Fruit fly (Drosophila melanogaster) whole organism, embryonic: ENCODE results near the gene Cubn.

ENCODE experiments used
- Ada2b ChIP-seq: fragments of 200-800 bp; sonication (Bioruptor generic); IDR thresholded peaks from 2 replicates; pipeline ENCODE4 v1.3.6; 2022; ENCODE audit warnings: missing biosample characterization, missing genetic modification characterization
- CG10979 ChIP-seq: fragments of 200-800 bp; sonication (Bioruptor generic); optimal IDR thresholded peaks from 2 replicates; lab custom pipeline; 2018; ENCODE audit warnings: missing biosample characterization, mild to moderate bottlenecking, missing genetic modification characterization, moderate library complexity
- CG11504 ChIP-seq: fragments of 200-800 bp; sonication (Bioruptor generic); optimal IDR thresholded peaks from 3 replicates; lab custom pipeline; 2019; ENCODE audit warnings: missing biosample characterization, mild to moderate bottlenecking, missing genetic modification characterization, moderate library complexity
- CG13624 ChIP-seq: fragments of 200-800 bp; sonication (Bioruptor generic); optimal IDR thresholded peaks from 2 replicates; lab custom pipeline; 2016; ENCODE audit warnings: missing biosample characterization, missing genetic modification characterization
- CG15073 ChIP-seq: fragments of 200-800 bp; sonication (Bioruptor generic); optimal IDR thresholded peaks from 2 replicates; lab custom pipeline; 2016; ENCODE audit warnings: missing biosample characterization, missing genetic modification characterization
- CG1529 ChIP-seq: fragments of 200-800 bp; sonication (Bioruptor generic); optimal IDR thresholded peaks from 3 replicates; lab custom pipeline; 2018; ENCODE audit warnings: missing biosample characterization, missing genetic modification characterization
- CG15514 ChIP-seq: fragments of 200-800 bp; sonication (Bioruptor generic); optimal IDR thresholded peaks from 3 replicates; lab custom pipeline; 2017; ENCODE audit warnings: missing biosample characterization, missing genetic modification characterization, mild to moderate bottlenecking, moderate library complexity, missing genetic modification reagents
- CG17359 ChIP-seq: fragments of 200-800 bp; sonication (Bioruptor generic); optimal IDR thresholded peaks from 3 replicates; lab custom pipeline; 2018; ENCODE audit warnings: missing biosample characterization, mild to moderate bottlenecking, missing genetic modification characterization, moderate library complexity
- CG17802 ChIP-seq: fragments of 200-800 bp; sonication (Bioruptor generic); optimal IDR thresholded peaks from 2 replicates; lab custom pipeline; 2018; ENCODE audit warnings: missing biosample characterization, mild to moderate bottlenecking, missing genetic modification characterization, moderate library complexity
- CG18599 ChIP-seq: fragments of 200-800 bp; sonication (Bioruptor generic); optimal IDR thresholded peaks from 3 replicates; lab custom pipeline; 2017; ENCODE audit warnings: missing biosample characterization, missing genetic modification characterization, mild to moderate bottlenecking, moderate library complexity, missing genetic modification reagents
- CG2116 ChIP-seq: fragments of 200-800 bp; sonication (Bioruptor generic); optimal IDR thresholded peaks from 3 replicates; lab custom pipeline; 2018; ENCODE audit warnings: missing biosample characterization, mild to moderate bottlenecking, missing genetic modification characterization
- CG2120 ChIP-seq: fragments of 200-800 bp; sonication (Bioruptor generic); optimal IDR thresholded peaks from 3 replicates; lab custom pipeline; 2016; ENCODE audit warnings: missing biosample characterization, missing genetic modification characterization
- CG3065 ChIP-seq: fragments of 200-800 bp; sonication (Bioruptor generic); optimal IDR thresholded peaks from 2 replicates; lab custom pipeline; 2016; ENCODE audit warnings: missing biosample characterization, missing genetic modification characterization
- CG34376 ChIP-seq: fragments of 200-800 bp; sonication (Bioruptor generic); optimal IDR thresholded peaks from 2 replicates; lab custom pipeline; 2018; ENCODE audit warnings: missing biosample characterization, mild to moderate bottlenecking, missing genetic modification characterization
- CG5180 ChIP-seq: fragments of 200-800 bp; sonication (Bioruptor generic); optimal IDR thresholded peaks from 3 replicates; lab custom pipeline; 2017; ENCODE audit warnings: missing biosample characterization, missing genetic modification characterization, mild to moderate bottlenecking, moderate library complexity, missing genetic modification reagents
- CG6791 ChIP-seq: fragments of 200-800 bp; sonication (Bioruptor generic); IDR thresholded peaks from 3 replicates; pipeline ENCODE4 v1.3.6; 2022; ENCODE audit warnings: missing biosample characterization, missing genetic modification characterization; ENCODE audit not compliant: partially characterized antibody
- CG6854 ChIP-seq: fragments of 200-800 bp; sonication (Bioruptor generic); optimal IDR thresholded peaks from 3 replicates; lab custom pipeline; 2017; ENCODE audit warnings: missing biosample characterization, mild to moderate bottlenecking, missing genetic modification characterization
- CG7556 ChIP-seq: fragments of 200-800 bp; sonication (Bioruptor generic); optimal IDR thresholded peaks from 2 replicates; lab custom pipeline; 2017; ENCODE audit warnings: missing biosample characterization, mild to moderate bottlenecking, missing genetic modification characterization
- CG7786 ChIP-seq: fragments of 200-800 bp; sonication (Bioruptor generic); optimal IDR thresholded peaks from 2 replicates; lab custom pipeline; 2016; ENCODE audit warnings: missing biosample characterization, missing genetic modification characterization
- CG7928 ChIP-seq: fragments of 200-800 bp; sonication (Bioruptor generic); optimal IDR thresholded peaks from 2 replicates; lab custom pipeline; 2017; ENCODE audit warnings: missing biosample characterization, mild to moderate bottlenecking, missing genetic modification characterization
- CG9797 ChIP-seq: fragments of 200-800 bp; sonication (Bioruptor generic); optimal IDR thresholded peaks from 3 replicates; lab custom pipeline; 2018; ENCODE audit warnings: missing biosample characterization, mild to moderate bottlenecking, missing genetic modification characterization
- CG9876 ChIP-seq: fragments of 200-800 bp; sonication (Bioruptor generic); optimal IDR thresholded peaks from 2 replicates; lab custom pipeline; 2016; ENCODE audit warnings: missing biosample characterization, missing genetic modification characterization
- Chrac-16 ChIP-seq: fragments of 200-800 bp; sonication (Bioruptor generic); optimal IDR thresholded peaks from 3 replicates; lab custom pipeline; 2016; ENCODE audit warnings: missing biosample characterization, missing genetic modification characterization
- D19A ChIP-seq: fragments of 200-800 bp; optimal IDR thresholded peaks from 3 replicates; lab custom pipeline; 2019; ENCODE audit warnings: missing biosample characterization, mild to moderate bottlenecking, missing genetic modification characterization, moderate library complexity
- Dbx ChIP-seq: fragments of 200-800 bp; sonication (Bioruptor generic); IDR thresholded peaks from 3 replicates; pipeline ENCODE4 v1.3.6; 2022; ENCODE audit warnings: missing biosample characterization, missing genetic modification characterization
- Dfd ChIP-seq, 2 experiments: fragments of >200 bp; optimal IDR thresholded peaks; 2 replicates each; lab custom pipeline; 2017; ENCODE audit warnings: missing biosample characterization in 2 of 2, missing genetic modification characterization in 2 of 2
- HLHmδ ChIP-seq: fragments of 200-800 bp; sonication (Bioruptor generic); optimal IDR thresholded peaks from 2 replicates; lab custom pipeline; 2018; ENCODE audit warnings: missing biosample characterization, mild to moderate bottlenecking, missing genetic modification characterization, moderate library complexity
- Hand ChIP-seq: fragments of 200-800 bp; sonication (Bioruptor generic); optimal IDR thresholded peaks from 2 replicates; lab custom pipeline; 2017; ENCODE audit warnings: mild to moderate bottlenecking, missing biosample characterization, missing genetic modification reagents, missing genetic modification characterization
- Hr78 ChIP-seq, 2 experiments: fragments of 200-800 bp in 1 of 2; fragments of >200 bp in 1 of 2; sonication (Bioruptor generic) in 1 of 2; optimal IDR thresholded peaks; 2 replicates each; lab custom pipeline; 2017 to 2019; ENCODE audit warnings: missing biosample characterization in 2 of 2, missing genetic modification characterization in 2 of 2, mild to moderate bottlenecking in 1 of 2, moderate library complexity in 1 of 2
- Med ChIP-seq: fragments of 200-800 bp; sonication (Bioruptor generic); peaks from one replicate; lab custom pipeline; 2016; ENCODE audit warnings: missing biosample characterization, missing genetic modification characterization, mild to moderate bottlenecking, inconsistent platforms, moderate library complexity
- Mes4 ChIP-seq: fragments of 200-800 bp; sonication (Bioruptor generic); optimal IDR thresholded peaks from 2 replicates; lab custom pipeline; 2016; ENCODE audit warnings: missing biosample characterization, missing genetic modification characterization
- Myb ChIP-seq: fragments of 200-800 bp; sonication (Bioruptor generic); optimal IDR thresholded peaks from 2 replicates; lab custom pipeline; 2016; ENCODE audit warnings: missing biosample characterization, missing genetic modification characterization
- PHDP ChIP-seq: fragments of 200-800 bp; sonication (Bioruptor generic); optimal IDR thresholded peaks from 3 replicates; lab custom pipeline; 2018; ENCODE audit warnings: missing biosample characterization, mild to moderate bottlenecking, missing genetic modification characterization, moderate library complexity
- Pdp1 ChIP-seq, 2 experiments: fragments of 200-800 bp; sonication (Bioruptor generic); optimal IDR thresholded peaks; 3 replicates each; lab custom pipeline; 2016; ENCODE audit warnings: missing biosample characterization in 2 of 2, missing genetic modification characterization in 2 of 2, mild to moderate bottlenecking in 1 of 2, moderate library complexity in 1 of 2
- Poxn ChIP-seq: fragments of 200-800 bp; sonication (Bioruptor generic); IDR thresholded peaks from 2 replicates; pipeline ENCODE4 v1.3.6; 2022; ENCODE audit warnings: missing biosample characterization, missing genetic modification characterization
- TFAM ChIP-seq: fragments of 200-800 bp; sonication (Bioruptor generic); optimal IDR thresholded peaks from 2 replicates; lab custom pipeline; 2017; ENCODE audit warnings: missing biosample characterization, missing genetic modification characterization, inconsistent platforms
- Tbp ChIP-seq: fragments of >200 bp; optimal IDR thresholded peaks from 2 replicates; lab custom pipeline; 2018; ENCODE audit warnings: missing biosample characterization, missing genetic modification characterization
- abd-A ChIP-seq: fragments of 200-800 bp; sonication (Bioruptor generic); optimal IDR thresholded peaks from 3 replicates; lab custom pipeline; 2019; ENCODE audit warnings: missing biosample characterization, mild to moderate bottlenecking, missing genetic modification characterization, moderate library complexity
- caup ChIP-seq: fragments of 200-800 bp; sonication (Bioruptor generic); optimal IDR thresholded peaks from 3 replicates; lab custom pipeline; 2017; ENCODE audit warnings: missing biosample characterization, mild to moderate bottlenecking, missing genetic modification characterization, moderate library complexity; ENCODE audit not compliant: severe bottlenecking
- da ChIP-seq: fragments of 200-800 bp; sonication (Bioruptor generic); optimal IDR thresholded peaks from 2 replicates; lab custom pipeline; 2016; ENCODE audit warnings: missing biosample characterization, missing genetic modification characterization
- dysf ChIP-seq: fragments of 200-800 bp; sonication (Bioruptor generic); IDR thresholded peaks from 3 replicates; pipeline ENCODE4 v1.3.6; 2022; ENCODE audit warnings: missing biosample characterization, missing genetic modification characterization
- ems ChIP-seq: fragments of 200-800 bp; sonication (Bioruptor generic); optimal IDR thresholded peaks from 3 replicates; lab custom pipeline; 2016; ENCODE audit warnings: missing biosample characterization, missing genetic modification characterization
- hkb ChIP-seq, 2 experiments: fragments of 200-800 bp in 1 of 2; fragments of >200 bp in 1 of 2; sonication (Bioruptor generic) in 1 of 2; IDR thresholded peaks in 1 of 2; optimal IDR thresholded peaks in 1 of 2; 2 replicates each; pipeline versions ENCODE4 v1.3.6 to Lab custom; 2017 to 2022; ENCODE audit warnings: missing biosample characterization in 1 of 2, missing genetic modification characterization in 1 of 2
- pho ChIP-seq: fragments of 200-800 bp; sonication (Bioruptor generic); optimal IDR thresholded peaks from 2 replicates; lab custom pipeline; 2016; ENCODE audit warnings: missing biosample characterization, missing genetic modification characterization
- row ChIP-seq: fragments of 200-800 bp; sonication (Bioruptor generic); IDR thresholded peaks from 3 replicates; pipeline ENCODE4 v1.3.6; 2022; ENCODE audit warnings: missing biosample characterization, missing genetic modification characterization
- slp2 ChIP-seq: fragments of 200-800 bp; sonication (Bioruptor generic); optimal IDR thresholded peaks from 2 replicates; lab custom pipeline; 2016; ENCODE audit warnings: missing biosample characterization, missing genetic modification characterization
- so ChIP-seq: fragments of 200-800 bp; sonication (Bioruptor generic); IDR thresholded peaks from 3 replicates; pipeline ENCODE4 v1.3.6; 2022; ENCODE audit warnings: missing biosample characterization, missing genetic modification characterization
- vvl ChIP-seq: fragments of 200-800 bp; sonication (Bioruptor generic); IDR thresholded peaks from 2 replicates; pipeline ENCODE4 v1.3.6; 2022; ENCODE audit warnings: missing biosample characterization, missing genetic modification characterization
- wdn ChIP-seq: fragments of 200-800 bp; sonication (Bioruptor generic); IDR thresholded peaks from 2 replicates; pipeline ENCODE4 v1.3.6; 2022; ENCODE audit warnings: missing biosample characterization, missing genetic modification characterization
- wor ChIP-seq: fragments of 200-800 bp; sonication (Bioruptor generic); IDR thresholded peaks from 2 replicates; pipeline ENCODE4 v1.3.6; 2022; ENCODE audit warnings: missing biosample characterization, missing genetic modification characterization

Gene Cubn

DNA sequence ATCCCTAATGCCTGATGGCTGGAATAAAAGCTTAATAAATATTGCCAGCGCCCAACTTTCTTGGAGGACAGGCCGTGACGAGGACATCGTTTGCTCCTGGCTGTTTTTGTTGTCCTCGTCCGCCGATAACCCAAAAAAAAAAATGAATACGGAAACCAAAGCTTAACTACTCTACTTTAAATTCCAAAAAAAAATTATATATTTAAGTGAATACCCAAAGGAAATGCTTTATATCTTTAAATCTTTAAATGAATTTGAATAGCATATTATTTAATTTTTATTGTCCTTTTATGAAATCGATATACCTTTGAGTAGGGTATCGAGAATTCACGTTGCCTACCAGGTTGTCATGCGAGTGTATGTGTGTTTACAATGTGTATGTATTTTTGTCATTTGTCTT, 50.9 kb downstream of the Cubn start:
- TF ChIP-seq Mes4 (GFP tag; lab: Kevin White, UChicago), result no peak
- no peak for TF ChIP-seq Myb (GFP tag; lab: Kevin White, UChicago)
- no peak for TF ChIP-seq CG9797 (GFP tag; lab: Kevin White, UChicago)
- peak; percentile 31 for TF ChIP-seq CG15514
- no peak for TF ChIP-seq CG2116 (GFP tag; lab: Kevin White, UChicago)
- no peak for TF ChIP-seq Dfd (GFP tag; optimal IDR thresholded peaks at IDR 0.05; lab: Kevin White, UChicago)
- TF ChIP-seq Med (GFP tag; lab: Kevin White, UChicago), result no peak
- TF ChIP-seq CG7928 (GFP tag; lab: Kevin White, UChicago), result no peak
- TF ChIP-seq TFAM (GFP tag; lab: Kevin White, UChicago), result no peak
- no peak for TF ChIP-seq Pdp1 (GFP tag; optimal IDR thresholded peaks at IDR 0.05; lab: Kevin White, UChicago)
- no peak for TF ChIP-seq wor (GFP tag; lab: Robert Waterston, UW)
- TF ChIP-seq CG18599 (GFP tag; lab: Kevin White, UChicago), result peak; percentile 78
- no peak for TF ChIP-seq wdn (GFP tag; lab: Robert Waterston, UW)
- no peak for TF ChIP-seq Poxn (GFP tag; lab: Robert Waterston, UW)
- TF ChIP-seq caup, result peak; percentile 11
- peak; percentile 44 for TF ChIP-seq CG2120 (GFP tag; lab: Kevin White, UChicago)
- peak; percentile 48; the same call in 1 of the 3 replicates for TF ChIP-seq dysf (GFP tag; lab: Robert Waterston, UW)
- TF ChIP-seq row (GFP tag; lab: Robert Waterston, UW), result peak; percentile 63
- peak; percentile 56; the same call in 2 of the 3 replicates for TF ChIP-seq Dbx (GFP tag; lab: Robert Waterston, UW)
- TF ChIP-seq Hr78 (GFP tag; optimal IDR thresholded peaks at IDR 0.05; lab: Kevin White, UChicago), result no peak
- TF ChIP-seq pho, result no peak
- no peak for TF ChIP-seq CG6791 (GFP tag; lab: Robert Waterston, UW)
- no peak for TF ChIP-seq ems (GFP tag; lab: Kevin White, UChicago)
- TF ChIP-seq D19A (tag; lab: Kevin White, UChicago), result peak; percentile 66
- no peak for TF ChIP-seq Ada2b (GFP tag; lab: Robert Waterston, UW)
- TF ChIP-seq hkb (optimal IDR thresholded peaks at IDR 0.05; lab: Kevin White, UChicago), result no peak
- TF ChIP-seq hkb (GFP tag; IDR thresholded peaks at IDR 0.05; lab: Robert Waterston, UW), result 0 out of 2 replicates have a peak, but pooled peaks have one; percentile 19
- TF ChIP-seq CG5180 (GFP tag; lab: Kevin White, UChicago), result no peak
- TF ChIP-seq CG17359 (tag; lab: Kevin White, UChicago), result peak; percentile 26
- TF ChIP-seq CG1529 (GFP tag; lab: Kevin White, UChicago), result no peak
- no peak for TF ChIP-seq vvl (GFP tag; lab: Robert Waterston, UW)
- no peak for TF ChIP-seq slp2 (GFP tag; lab: Kevin White, UChicago)
- no peak for TF ChIP-seq CG7786 (GFP tag; lab: Kevin White, UChicago)
- TF ChIP-seq CG17802 (tag; lab: Kevin White, UChicago), result no peak
- TF ChIP-seq CG10979, result no peak
- no peak for TF ChIP-seq CG15073 (GFP tag; lab: Kevin White, UChicago)
- no peak for TF ChIP-seq Tbp (GFP tag; lab: Kevin White, UChicago)
- peak; percentile 62 for TF ChIP-seq CG11504 (tag; lab: Kevin White, UChicago)
- no peak for TF ChIP-seq CG9876 (GFP tag; lab: Kevin White, UChicago)
- TF ChIP-seq Chrac-16 (GFP tag; lab: Kevin White, UChicago), result no peak
- TF ChIP-seq CG3065 (GFP tag; lab: Kevin White, UChicago), result no peak
- TF ChIP-seq CG6854 (GFP tag; lab: Kevin White, UChicago), result peak; percentile 8
- TF ChIP-seq CG34376 (GFP tag; lab: Kevin White, UChicago), result no peak
- no peak for TF ChIP-seq HLHmδ (GFP tag; lab: Kevin White, UChicago)
- TF ChIP-seq so, result no peak
- TF ChIP-seq CG7556, result peak; percentile 59
- peak; percentile 4 for TF ChIP-seq abd-A (tag; lab: Kevin White, UChicago)
- TF ChIP-seq PHDP (tag; lab: Kevin White, UChicago), result peak; percentile 41
- no peak for TF ChIP-seq CG13624 (GFP tag; lab: Kevin White, UChicago)
- TF ChIP-seq da (GFP tag; lab: Kevin White, UChicago), result no peak
- peak; percentile 44 for TF ChIP-seq Hand (GFP tag; lab: Kevin White, UChicago)
